Fruit fly (Drosophila melanogaster) whole organism, adult: ENCODE results near the gene pnt.

ENCODE experiments used
- CG11617 ChIP-seq: fragments of 200-800 bp; sonication (Bioruptor generic); optimal IDR thresholded peaks from 2 replicates; lab custom pipeline; 2017; ENCODE audit warnings: mild to moderate bottlenecking, missing biosample characterization, missing genetic modification reagents, missing genetic modification characterization
- CG12768 ChIP-seq: fragments of 200-800 bp; sonication (Bioruptor generic); optimal IDR thresholded peaks from 2 replicates; lab custom pipeline; 2017; ENCODE audit warnings: missing biosample characterization, missing genetic modification characterization, mild to moderate bottlenecking, moderate library complexity, missing genetic modification reagents
- CG14711 ChIP-seq: fragments of 200-800 bp; sonication (Bioruptor generic); optimal IDR thresholded peaks from 2 replicates; lab custom pipeline; 2018; ENCODE audit warnings: missing biosample characterization, mild to moderate bottlenecking, missing genetic modification characterization, moderate library complexity
- CG1620 ChIP-seq: fragments of 200-800 bp; sonication (Bioruptor generic); optimal IDR thresholded peaks from 2 replicates; lab custom pipeline; 2016; ENCODE audit warnings: missing biosample characterization, missing genetic modification characterization
- CG33017 ChIP-seq: fragments of 200-800 bp; sonication (Bioruptor generic); optimal IDR thresholded peaks from 2 replicates; lab custom pipeline; 2018; ENCODE audit warnings: missing biosample characterization, mild to moderate bottlenecking, missing genetic modification characterization, moderate library complexity
- CG5204 ChIP-seq: fragments of 200-800 bp; sonication (Bioruptor generic); optimal IDR thresholded peaks from 2 replicates; lab custom pipeline; 2016; ENCODE audit warnings: missing biosample characterization, missing genetic modification characterization
- CG7045 ChIP-seq: fragments of 200-800 bp; sonication (Bioruptor generic); optimal IDR thresholded peaks from 2 replicates; lab custom pipeline; 2017; ENCODE audit warnings: missing biosample characterization, mild to moderate bottlenecking, missing genetic modification characterization
- CG7101 ChIP-seq: fragments of 200-800 bp; sonication (Bioruptor generic); optimal IDR thresholded peaks from 2 replicates; lab custom pipeline; 2018; ENCODE audit warnings: missing biosample characterization, mild to moderate bottlenecking, missing genetic modification characterization, moderate library complexity
- Clk ChIP-seq: fragments of 200-800 bp; sonication (Bioruptor generic); optimal IDR thresholded peaks from 2 replicates; lab custom pipeline; 2017; ENCODE audit warnings: missing biosample characterization, missing genetic modification characterization
- Crg-1 ChIP-seq: fragments of 200-800 bp; sonication (Bioruptor generic); optimal IDR thresholded peaks from 2 replicates; lab custom pipeline; 2016; ENCODE audit warnings: missing biosample characterization, missing genetic modification characterization
- Mnt ChIP-seq: fragments of 200-800 bp; sonication (Bioruptor generic); optimal IDR thresholded peaks from 2 replicates; lab custom pipeline; 2016; ENCODE audit warnings: missing biosample characterization, mild to moderate bottlenecking, missing genetic modification characterization
- bab1 ChIP-seq: fragments of 200-800 bp; sonication (Bioruptor generic); optimal IDR thresholded peaks from 3 replicates; lab custom pipeline; 2019; ENCODE audit warnings: missing biosample characterization, mild to moderate bottlenecking, missing genetic modification characterization, moderate library complexity
- cic ChIP-seq: fragments of 200-800 bp; sonication (Bioruptor generic); optimal IDR thresholded peaks from 2 replicates; lab custom pipeline; 2017; ENCODE audit warnings: missing biosample characterization, mild to moderate bottlenecking, missing genetic modification characterization, moderate library complexity
- cnc ChIP-seq, 2 experiments: fragments of >200 bp; optimal IDR thresholded peaks; 2 replicates each; lab custom pipeline; 2017
- kay ChIP-seq: fragments of 200-800 bp; sonication (Bioruptor generic); peaks from one replicate; lab custom pipeline; 2016; ENCODE audit warnings: missing biosample characterization, missing genetic modification characterization, borderline replicate concordance
- ovo ChIP-seq: fragments of 200-800 bp; sonication (Bioruptor generic); optimal IDR thresholded peaks from 2 replicates; lab custom pipeline; 2016; ENCODE audit warnings: missing biosample characterization, missing genetic modification characterization
- pad ChIP-seq: fragments of 200-800 bp; sonication (Bioruptor generic); optimal IDR thresholded peaks from 3 replicates; lab custom pipeline; 2017; ENCODE audit warnings: missing biosample characterization, missing genetic modification characterization, mild to moderate bottlenecking, moderate library complexity, missing genetic modification reagents
- tj ChIP-seq: fragments of 200-800 bp; sonication (Bioruptor generic); optimal IDR thresholded peaks from 3 replicates; lab custom pipeline; 2017; ENCODE audit warnings: missing biosample characterization, mild to moderate bottlenecking, missing genetic modification characterization, moderate library complexity
- toe ChIP-seq: fragments of 200-800 bp; sonication (Bioruptor generic); optimal IDR thresholded peaks from 2 replicates; lab custom pipeline; 2016; ENCODE audit warnings: missing biosample characterization, missing genetic modification characterization

The pnt gene

DNA sequence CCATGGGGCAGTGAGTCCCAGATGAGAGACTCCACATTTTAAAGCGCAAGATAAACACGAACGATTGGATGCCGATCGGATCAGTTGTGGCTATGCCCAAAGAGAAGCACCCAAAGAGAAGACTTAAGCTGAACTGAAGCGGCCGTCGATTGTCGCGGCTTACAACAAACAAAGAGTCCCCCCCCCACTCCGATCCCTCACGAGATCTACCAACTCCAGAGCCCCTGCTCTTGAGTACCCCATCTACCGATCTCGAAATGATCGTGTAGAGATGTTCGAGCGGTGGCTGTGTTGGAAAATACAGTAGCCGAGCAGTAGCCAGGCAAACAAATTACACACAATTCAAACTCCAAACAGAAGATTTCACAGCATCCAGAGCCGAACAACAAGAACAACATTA is 20.3 kb downstream of the pnt start:
- no peak for TF ChIP-seq CG11617 (GFP tag; lab: Kevin White, UChicago)

DNA sequence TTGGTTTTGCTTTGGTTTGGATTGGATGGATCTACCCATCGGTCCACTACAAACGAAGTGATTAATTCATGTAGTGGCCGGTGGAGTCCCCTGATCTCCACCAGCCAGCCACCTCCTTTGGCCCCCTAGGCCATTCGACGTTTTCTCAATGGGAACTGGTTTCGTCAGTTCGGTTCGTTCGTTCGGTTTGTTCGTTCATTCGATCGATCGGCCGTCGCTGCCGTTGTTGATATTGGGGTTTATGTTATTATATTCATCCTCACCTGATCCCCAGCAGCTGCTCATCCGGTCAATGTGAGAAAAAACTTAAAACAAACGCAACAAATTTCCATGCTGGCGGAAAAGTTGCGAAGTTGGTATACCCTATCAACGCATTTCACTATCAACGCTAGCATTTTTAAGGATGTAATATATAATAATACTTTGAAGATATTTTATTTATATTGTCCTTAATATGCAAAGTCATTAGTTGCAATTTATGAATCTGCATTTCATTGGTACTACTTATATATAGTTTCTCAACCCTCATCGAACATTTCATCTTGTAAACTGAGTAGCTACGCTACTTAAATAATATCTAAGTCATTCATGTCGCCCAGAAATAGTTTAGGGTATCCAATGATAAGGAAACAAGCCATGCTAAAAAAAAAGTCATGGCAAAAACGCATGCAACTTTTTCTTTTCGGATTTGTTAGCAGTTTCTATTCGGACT is 22.2 kb downstream of the pnt start:
- no peak for TF ChIP-seq CG33017
- TF ChIP-seq kay (GFP tag; lab: Kevin White, UChicago), result no peak
- no peak for TF ChIP-seq CG5204
- TF ChIP-seq Mnt (GFP tag; lab: Kevin White, UChicago), result no peak
- TF ChIP-seq Crg-1 (GFP tag; lab: Kevin White, UChicago), result no peak
- TF ChIP-seq bab1 (GFP tag; lab: Kevin White, UChicago), result no peak
- no peak for TF ChIP-seq CG7101 (tag; lab: Kevin White, UChicago)
- TF ChIP-seq cnc (optimal IDR thresholded peaks at IDR 0.05; lab: Kevin White, UChicago), result no peak
- no peak for TF ChIP-seq CG7045
- TF ChIP-seq toe (GFP tag; lab: Kevin White, UChicago), result no peak
- no peak for TF ChIP-seq pad (GFP tag; lab: Kevin White, UChicago)

DNA sequence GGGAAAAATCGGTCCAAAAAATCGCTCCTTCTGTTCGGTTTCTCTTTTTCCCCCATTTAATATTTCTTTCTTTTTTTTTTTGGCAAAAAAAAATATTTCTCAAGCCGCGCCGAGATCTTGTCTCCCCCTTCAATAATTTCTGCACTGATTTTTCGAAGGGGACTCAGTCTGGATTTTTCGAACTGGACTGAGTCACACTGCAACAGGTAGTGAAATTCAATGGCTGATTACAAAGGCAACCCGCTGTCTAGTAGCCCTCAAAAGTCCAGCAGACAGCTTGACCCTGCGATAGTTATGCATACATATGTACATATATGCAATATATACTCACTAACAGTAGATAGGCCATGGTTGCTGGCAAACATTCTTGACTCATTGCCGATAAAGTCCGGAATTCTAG is 25.7 kb downstream of the pnt start:
- peak; percentile 8 for TF ChIP-seq kay (GFP tag; lab: Kevin White, UChicago)
- TF ChIP-seq tj (GFP tag; lab: Kevin White, UChicago), result no peak

DNA sequence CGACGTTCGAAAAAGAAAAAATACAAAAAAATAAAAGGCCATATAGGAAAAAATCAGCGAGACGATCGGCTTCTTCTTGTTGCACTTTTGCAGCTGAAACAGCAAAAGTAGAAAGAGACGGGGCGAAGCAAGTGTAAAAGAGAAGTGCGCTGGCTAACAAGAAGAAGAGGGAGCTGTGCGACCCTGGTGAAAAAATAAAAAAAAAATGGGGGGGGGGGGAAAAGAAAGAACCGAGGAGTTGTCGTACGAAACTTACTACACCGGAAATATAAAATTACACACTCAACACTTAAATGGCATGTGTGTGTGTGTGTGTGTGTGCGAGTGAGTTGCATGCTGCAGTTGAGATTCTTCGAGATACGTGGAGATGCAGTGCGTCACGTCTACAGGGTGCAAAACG is 27.0 kb downstream of the pnt start:
- TF ChIP-seq CG11617 (GFP tag; lab: Kevin White, UChicago) (no peak), cnc (optimal IDR thresholded peaks at IDR 0.05; lab: Kevin White, UChicago) (no peak), tj (GFP tag; lab: Kevin White, UChicago) (peak; percentile 14), Mnt (GFP tag; lab: Kevin White, UChicago) (no peak), CG12768 (no peak)

DNA sequence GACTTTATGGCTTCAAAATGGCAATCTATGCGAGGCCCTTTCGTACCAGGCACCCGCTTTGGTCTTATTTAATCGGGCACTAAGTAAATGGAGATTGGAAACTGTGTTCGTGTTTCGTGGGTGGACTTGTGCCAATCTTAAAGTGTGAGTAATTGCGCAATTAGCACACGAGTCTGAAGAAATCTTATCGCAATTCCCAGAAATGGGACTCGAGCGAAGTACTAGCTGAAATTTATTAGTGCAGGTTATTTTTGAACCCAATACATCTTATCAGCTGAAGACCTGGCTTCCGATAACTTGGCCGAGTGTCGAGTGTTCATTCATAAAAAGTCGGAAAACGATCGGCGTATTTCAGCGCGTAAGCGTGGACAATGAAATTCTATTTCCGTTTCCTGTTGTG is 29.1 kb downstream of the pnt start:
- TF ChIP-seq cic (GFP tag; lab: Kevin White, UChicago), result peak; percentile 92
- TF ChIP-seq CG5204, result no peak

DNA sequence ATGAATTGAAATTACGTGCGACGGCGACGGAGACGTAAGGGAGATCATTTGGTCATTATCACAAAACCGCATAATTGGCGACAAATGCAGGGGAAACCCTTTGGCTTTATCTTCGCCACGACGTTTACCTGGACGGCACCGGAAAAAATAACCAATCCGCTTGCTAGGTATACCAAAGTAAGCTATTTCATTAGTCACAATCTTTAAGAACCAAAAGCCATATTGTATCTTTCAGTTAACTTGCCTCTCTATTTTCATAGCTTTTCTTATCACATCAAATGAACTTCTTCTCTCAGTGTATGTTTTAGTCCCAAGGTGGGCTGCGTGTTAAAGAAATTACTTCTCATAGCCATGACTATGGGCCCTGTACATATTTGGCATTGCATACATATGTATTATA is 30.3 kb downstream of the pnt start:
- TF ChIP-seq CG14711 (no peak), ovo (GFP tag; lab: Kevin White, UChicago) (no peak), CG11617 (GFP tag; lab: Kevin White, UChicago) (no peak), CG33017 (no peak), CG7045 (no peak), cnc (optimal IDR thresholded peaks at IDR 0.05; lab: Kevin White, UChicago) (no peak), Crg-1 (GFP tag; lab: Kevin White, UChicago) (no peak)

DNA sequence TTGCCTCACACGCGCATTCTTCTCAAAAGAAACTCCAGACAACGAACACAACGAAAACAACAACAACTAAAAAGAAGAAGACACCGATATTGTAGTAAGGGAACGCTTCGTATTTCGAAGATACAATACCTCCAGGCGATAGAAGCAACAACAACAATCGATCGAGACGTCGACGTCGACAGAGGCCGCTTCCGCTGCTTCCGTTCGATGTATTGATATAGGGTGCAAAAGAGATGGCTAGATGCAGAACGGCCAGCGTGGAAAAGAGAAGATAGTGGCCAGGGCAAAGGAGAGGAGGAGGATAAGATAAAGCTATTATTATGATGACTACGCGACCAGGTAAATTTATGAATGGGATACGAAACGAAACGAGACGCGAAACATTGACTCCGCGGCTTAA is 30.7 kb downstream of the pnt start:
- TF ChIP-seq CG33017 (no peak), Crg-1 (GFP tag; lab: Kevin White, UChicago) (no peak), cic (GFP tag; lab: Kevin White, UChicago) (peak; percentile 79)

DNA sequence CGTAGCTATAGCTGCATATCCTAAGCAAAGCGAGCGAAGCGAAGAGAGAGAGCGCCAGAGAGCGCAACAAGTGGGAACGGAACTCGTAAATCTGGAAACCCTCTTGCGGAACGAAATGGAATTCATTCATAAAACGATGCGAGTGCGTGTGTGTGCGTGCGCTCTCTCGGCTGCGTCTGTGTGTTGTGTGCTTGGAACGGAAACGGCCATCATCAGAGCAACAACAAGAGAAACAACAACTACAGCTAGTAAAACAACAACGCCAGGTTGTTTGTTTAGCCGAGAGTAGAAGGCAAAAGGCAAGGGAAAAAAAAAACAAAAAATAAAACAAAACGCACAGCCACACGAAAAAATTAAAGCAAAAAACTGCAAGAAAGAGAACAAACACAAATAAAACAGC is 31.6 kb downstream of the pnt start:
- peak; percentile 7 for TF ChIP-seq CG7045
- TF ChIP-seq cnc (optimal IDR thresholded peaks at IDR 0.05; lab: Kevin White, UChicago), result no peak
- TF ChIP-seq CG14711, result no peak
- no peak for TF ChIP-seq ovo (GFP tag; lab: Kevin White, UChicago)
- TF ChIP-seq CG33017, result peak; percentile 16
- no peak for TF ChIP-seq kay (GFP tag; lab: Kevin White, UChicago)
- peak; percentile 99 for TF ChIP-seq cic (GFP tag; lab: Kevin White, UChicago)
- TF ChIP-seq Mnt (GFP tag; lab: Kevin White, UChicago), result peak; percentile 4
- TF ChIP-seq CG12768, result peak; percentile 17
- TF ChIP-seq pad (GFP tag; lab: Kevin White, UChicago), result no peak
- no peak for TF ChIP-seq CG5204
- TF ChIP-seq toe (GFP tag; lab: Kevin White, UChicago), result no peak

DNA sequence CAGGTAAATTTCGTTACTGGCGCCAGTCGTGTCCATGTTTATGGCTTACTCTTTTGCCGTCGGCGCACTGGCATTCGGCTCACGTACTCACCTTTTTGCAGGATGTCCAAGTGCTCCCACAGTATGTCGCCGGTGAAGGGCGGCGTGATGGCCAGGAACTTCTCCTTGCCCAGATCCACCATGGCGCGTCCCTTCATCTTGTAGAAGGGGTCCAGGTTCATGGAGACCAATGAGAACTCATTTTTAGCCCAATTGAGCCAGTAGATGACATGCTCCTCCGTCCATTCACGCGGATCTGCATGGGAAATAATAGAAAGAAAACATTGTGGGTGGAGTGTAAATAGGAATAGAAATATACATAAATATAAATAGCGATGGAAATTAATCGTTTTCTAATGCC is 33.2 kb downstream of the pnt start:
- TF ChIP-seq Clk (GFP tag; lab: Kevin White, UChicago) (no peak), CG1620 (GFP tag; lab: Kevin White, UChicago) (no peak), Mnt (GFP tag; lab: Kevin White, UChicago) (no peak), CG11617 (GFP tag; lab: Kevin White, UChicago) (no peak), tj (GFP tag; lab: Kevin White, UChicago) (no peak), cic (GFP tag; lab: Kevin White, UChicago) (no peak), CG5204 (no peak), CG7045 (no peak), Crg-1 (GFP tag; lab: Kevin White, UChicago) (no peak)
